Worm (Caenorhabditis elegans) whole organism, midembryonic: Measurements from ENCODE around the gene nas-17.

ENCODE experiments used
- T22C8.4 ChIP-seq: fragments of 200-800 bp; sonication (Bioruptor generic); IDR thresholded peaks from 2 replicates; pipeline ENCODE4 v1.3.6; 2022; ENCODE audit warnings: missing genetic modification characterization, missing compliant biosample characterization
- flt-1 ChIP-seq: fragments of 200-800 bp; sonication (Bioruptor generic); IDR thresholded peaks from 2 replicates; pipeline ENCODE4 v1.3.6; 2022; ENCODE audit warnings: missing genetic modification characterization, missing compliant biosample characterization
- med-1 ChIP-seq: sonication (generic microtip); optimal IDR thresholded peaks from 2 replicates; lab custom pipeline; 2017; ENCODE audit warnings: missing genetic modification characterization, mild to moderate bottlenecking, missing compliant biosample characterization, antibody characterized with exemption, missing genetic modification reagents; ENCODE audit not compliant: insufficient read depth
- ref-1 ChIP-seq: fragments of 200-800 bp; sonication (Bioruptor generic); conservative IDR thresholded peaks from 2 replicates; pipeline ENCODE4 v1.3.6; 2022; ENCODE audit warnings: missing genetic modification reagents, missing genetic modification characterization, missing compliant biosample characterization
- tab-1 ChIP-seq: fragments of 200-800 bp; sonication (Bioruptor generic); IDR thresholded peaks from 2 replicates; pipeline ENCODE4 v1.3.6; 2022; ENCODE audit warnings: missing genetic modification characterization, missing compliant biosample characterization
- ztf-29 ChIP-seq: fragments of 200-800 bp; sonication (Bioruptor generic); IDR thresholded peaks from 2 replicates; pipeline ENCODE4 v1.3.6; 2022; ENCODE audit warnings: missing genetic modification reagents, missing genetic modification characterization, missing compliant biosample characterization

ce11 chrV:11363575-11363974 lies 35.1 kb upstream of the nas-17 start:
- TF ChIP-seq T22C8.4 (GFP tag; lab: Robert Waterston, UW) (no peak), flt-1 (no peak), tab-1 (no peak), med-1 (GFP tag; lab: Kevin White, UChicago) (no peak), ztf-29 (GFP tag; lab: Robert Waterston, UW) (no peak), ref-1 (GFP tag; lab: Robert Waterston, UW) (no peak)
